Worm (Caenorhabditis elegans) whole organism, L4/young adult: Measurements from ENCODE around the gene dlg-1.

ENCODE experiments used
- W03F9.2 ChIP-seq: fragments of 150-350 bp; optimal IDR thresholded peaks from 2 replicates; lab custom pipeline; 2014; ENCODE audit warnings: missing biosample characterization, missing genetic modification characterization
- dao-5 ChIP-seq: sonication (generic microtip); optimal IDR thresholded peaks from 2 replicates; lab custom pipeline; 2016; ENCODE audit warnings: missing genotype, missing genetic modification characterization, moderate library complexity, missing compliant biosample characterization
- him-1 ChIP-seq: sonication (generic microtip); optimal IDR thresholded peaks from 2 replicates; lab custom pipeline; 2016; ENCODE audit warnings: missing genotype, missing genetic modification reagents, missing genetic modification characterization, missing compliant biosample characterization

Gene dlg-1

DNA sequence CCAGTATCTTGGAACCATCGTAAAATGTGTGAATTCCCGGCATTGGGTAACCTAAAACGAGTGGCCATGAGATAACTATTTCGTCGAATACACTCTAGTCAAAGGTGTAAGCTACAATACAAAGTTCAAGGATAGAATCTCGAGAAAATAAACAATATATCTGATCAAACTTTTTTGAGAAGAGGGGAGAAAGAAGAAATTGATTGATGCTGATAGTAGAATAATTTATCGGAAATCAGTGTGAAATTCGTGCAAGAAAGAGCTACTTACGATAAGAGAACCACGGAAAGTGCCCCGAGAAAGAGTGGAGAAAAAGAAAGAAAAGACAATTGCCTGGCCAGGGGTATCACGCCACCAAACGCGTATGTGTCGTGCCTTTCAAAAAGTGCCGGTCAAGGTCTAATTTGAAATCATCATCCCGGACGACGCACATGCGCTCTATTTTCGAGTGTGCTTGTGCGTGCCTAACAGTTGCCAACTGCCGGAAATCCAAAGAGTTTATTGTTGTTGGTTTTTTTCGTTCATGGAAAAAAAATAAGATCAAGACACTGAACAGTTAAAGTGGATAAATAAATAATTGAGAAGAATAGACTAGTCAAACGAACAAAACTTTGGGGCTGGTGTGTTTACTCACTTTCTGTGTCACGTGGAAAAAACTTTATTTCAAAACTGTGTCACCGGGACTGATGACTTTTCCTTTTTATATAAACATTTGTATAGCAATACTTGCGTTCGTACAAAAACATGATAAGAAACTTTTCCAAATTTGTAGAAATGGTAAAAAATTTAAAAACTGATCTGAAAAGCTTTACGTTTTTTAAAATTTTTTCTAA is 43.5 kb downstream of the dlg-1 start, which contains the start of gene mboa-3:
TSS of gene mboa-3 (minus strand) at position 51 of the 833 bp plus-strand sequence.
- TF ChIP-seq W03F9.2 (tag; lab: Kevin White, UChicago): no peak
- TF ChIP-seq him-1 (tag; lab: Kevin White, UChicago): no peak
- TF ChIP-seq dao-5 (tag; lab: Kevin White, UChicago): no peak

DNA sequence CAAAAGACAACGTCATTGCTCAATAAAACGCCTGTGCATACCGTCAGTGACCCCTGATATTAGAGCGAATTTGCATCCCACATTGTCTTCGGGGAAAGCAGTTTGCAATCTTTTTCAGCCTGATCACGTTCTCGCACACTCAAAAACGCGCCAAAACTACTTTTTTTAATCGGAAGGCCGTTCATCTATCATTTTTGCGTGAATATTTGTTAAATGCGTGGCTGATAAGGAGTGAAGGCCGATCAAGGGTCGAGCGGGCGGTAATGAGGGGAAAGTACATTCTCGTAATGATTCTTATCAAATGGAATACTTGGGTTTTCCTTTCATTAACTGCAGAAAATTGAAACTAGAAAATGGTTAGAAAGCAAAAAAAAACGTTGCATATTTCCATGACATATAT is 44.8 kb downstream of the dlg-1 start:
- TF ChIP-seq dao-5 (tag; lab: Kevin White, UChicago): no peak
- TF ChIP-seq him-1 (tag; lab: Kevin White, UChicago): no peak
- TF ChIP-seq W03F9.2 (tag; lab: Kevin White, UChicago): no peak
